Fruit fly (Drosophila melanogaster) Kc167 (cell line): ENCODE data around the gene CG31688.

Source experiments
- Myc ChIP-seq: fragments of >200 bp; optimal IDR thresholded peaks from 2 replicates; lab custom pipeline; 2017; ENCODE audit warnings: missing external identifiers
- Sin3A ChIP-seq: fragments of >200 bp; optimal IDR thresholded peaks from 2 replicates; lab custom pipeline; 2018; ENCODE audit warnings: missing external identifiers
- h ChIP-seq: fragments of >200 bp; optimal IDR thresholded peaks from 3 replicates; lab custom pipeline; 2018; ENCODE audit warnings: missing external identifiers
- insv ChIP-seq: fragments of >200 bp; optimal IDR thresholded peaks from 3 replicates; lab custom pipeline; 2018; ENCODE audit warnings: missing external identifiers
- psq ChIP-seq: fragments of >200 bp; optimal IDR thresholded peaks from 2 replicates; lab custom pipeline; 2017; ENCODE audit warnings: missing external identifiers
- ttk ChIP-seq: sonication (Bioruptor generic); optimal IDR thresholded peaks from 2 replicates; lab custom pipeline; 2017; ENCODE audit warnings: missing external identifiers

Gene CG31688

dm6 chr2L:20425854-20426396 lies at the start of gene CG31688:
Gene CG31688, plus strand, starts transcription at chr2L:20426199.
- TF ChIP-seq psq (lab: Kevin White, UChicago) (no peak), insv (lab: Kevin White, UChicago) (no peak), Sin3A (lab: Kevin White, UChicago) (no peak), ttk (lab: Kevin White, UChicago) (no peak), Myc (no peak), h (lab: Kevin White, UChicago) (no peak)

- no peak for TF ChIP-seq psq (lab: Kevin White, UChicago)
- TF ChIP-seq ttk (lab: Kevin White, UChicago), result no peak
- no peak for TF ChIP-seq insv (lab: Kevin White, UChicago)
- TF ChIP-seq Myc, result no peak
- TF ChIP-seq h (lab: Kevin White, UChicago), result no peak
- TF ChIP-seq Sin3A (lab: Kevin White, UChicago), result no peak
Observed at dm6 chr2L:20381329-20381728, 44.7 kb upstream of the CG31688 start.

- no peak for TF ChIP-seq ttk (lab: Kevin White, UChicago)
- TF ChIP-seq psq (lab: Kevin White, UChicago), result no peak
- no peak for TF ChIP-seq insv (lab: Kevin White, UChicago)
- no peak for TF ChIP-seq Myc
- TF ChIP-seq h (lab: Kevin White, UChicago), result no peak
- no peak for TF ChIP-seq Sin3A (lab: Kevin White, UChicago)
Observed at dm6 chr2L:20382141-20382815, 43.7 kb upstream of the CG31688 start, which contains the start of gene CG16798. Gene CG16798, minus strand, starts transcription at chr2L:20382356.

- TF ChIP-seq psq (lab: Kevin White, UChicago) (no peak), Myc (no peak), ttk (lab: Kevin White, UChicago) (no peak)
Observed at dm6 chr2L:20390004-20390403, 36.0 kb upstream of the CG31688 start.

- TF ChIP-seq h (lab: Kevin White, UChicago), result no peak
Observed at dm6 chr2L:20397032-20397431, 29.0 kb upstream of the CG31688 start.

dm6 chr2L:20399239-20399638 lies 26.8 kb upstream of the CG31688 start:
- no peak for TF ChIP-seq h (lab: Kevin White, UChicago)
- TF ChIP-seq ttk (lab: Kevin White, UChicago), result no peak
- TF ChIP-seq Myc, result no peak
- no peak for TF ChIP-seq Sin3A (lab: Kevin White, UChicago)
- TF ChIP-seq psq (lab: Kevin White, UChicago), result no peak
- no peak for TF ChIP-seq insv (lab: Kevin White, UChicago)

dm6 chr2L:20400875-20401274 lies 25.1 kb upstream of the CG31688 start:
- no peak for TF ChIP-seq insv (lab: Kevin White, UChicago)
- TF ChIP-seq Sin3A (lab: Kevin White, UChicago), result no peak
- no peak for TF ChIP-seq ttk (lab: Kevin White, UChicago)
- no peak for TF ChIP-seq Myc
- no peak for TF ChIP-seq psq (lab: Kevin White, UChicago)
- TF ChIP-seq h (lab: Kevin White, UChicago), result no peak

dm6 chr2L:20401408-20401807 lies 24.6 kb upstream of the CG31688 start:
- no peak for TF ChIP-seq insv (lab: Kevin White, UChicago)
- TF ChIP-seq psq (lab: Kevin White, UChicago), result no peak
- no peak for TF ChIP-seq Myc
- no peak for TF ChIP-seq Sin3A (lab: Kevin White, UChicago)
- TF ChIP-seq h (lab: Kevin White, UChicago), result no peak
- no peak for TF ChIP-seq ttk (lab: Kevin White, UChicago)

dm6 chr2L:20413826-20414225 lies 12.2 kb upstream of the CG31688 start:
- no peak for TF ChIP-seq insv (lab: Kevin White, UChicago)
- no peak for TF ChIP-seq Myc
- TF ChIP-seq psq (lab: Kevin White, UChicago), result no peak
- TF ChIP-seq Sin3A (lab: Kevin White, UChicago), result no peak
- TF ChIP-seq h (lab: Kevin White, UChicago), result no peak
- no peak for TF ChIP-seq ttk (lab: Kevin White, UChicago)

dm6 chr2L:20414750-20415211 lies 11.2 kb upstream of the CG31688 start, which contains the start of gene CG10947:
Gene CG10947, minus strand, starts transcription at chr2L:20414800.
- no peak for TF ChIP-seq insv (lab: Kevin White, UChicago)

dm6 chr2L:20416754-20417563 lies 9.0 kb upstream of the CG31688 start, which contains the start of the genes CG10949 and Arpc2:
Gene CG10949, minus strand, starts transcription at chr2L:20416918.
Gene Arpc2, plus strand, starts transcription at chr2L:20417057.
- no peak for TF ChIP-seq Myc
- TF ChIP-seq psq (lab: Kevin White, UChicago), result no peak
- no peak for TF ChIP-seq insv (lab: Kevin White, UChicago)
- no peak for TF ChIP-seq ttk (lab: Kevin White, UChicago)
- no peak for TF ChIP-seq h (lab: Kevin White, UChicago)
- TF ChIP-seq Sin3A (lab: Kevin White, UChicago), result no peak
